Fruit fly (Drosophila melanogaster) whole organism, embryonic: Measurements from ENCODE around the gene CG18765.

Experiments used
- Ada2b ChIP-seq: fragments of 200-800 bp; sonication (Bioruptor generic); IDR thresholded peaks from 2 replicates; pipeline ENCODE4 v1.3.6; 2022; ENCODE audit warnings: missing biosample characterization, missing genetic modification characterization
- Aef1 ChIP-seq: fragments of 200-800 bp; sonication (Bioruptor generic); IDR thresholded peaks from 3 replicates; pipeline ENCODE4 v1.3.6; 2022; ENCODE audit warnings: missing biosample characterization, missing genetic modification characterization
- Atf6 ChIP-seq: fragments of 200-800 bp; sonication (Bioruptor generic); IDR thresholded peaks from 2 replicates; pipeline ENCODE4 v1.3.6; 2022; ENCODE audit warnings: missing biosample characterization, missing genetic modification characterization
- Blimp-1 ChIP-seq: fragments of 200-800 bp; sonication (Bioruptor generic); optimal IDR thresholded peaks from 3 replicates; lab custom pipeline; 2018; ENCODE audit warnings: missing biosample characterization, missing genetic modification characterization, mild to moderate bottlenecking, moderate library complexity, missing genetic modification reagents
- CG10366 ChIP-seq: fragments of 200-800 bp; sonication (Bioruptor generic); IDR thresholded peaks from 2 replicates; pipeline ENCODE4 v1.3.6; 2022; ENCODE audit warnings: missing biosample characterization, missing genetic modification characterization
- CG11504 ChIP-seq: fragments of 200-800 bp; sonication (Bioruptor generic); optimal IDR thresholded peaks from 3 replicates; lab custom pipeline; 2019; ENCODE audit warnings: missing biosample characterization, mild to moderate bottlenecking, missing genetic modification characterization, moderate library complexity
- CG1233 ChIP-seq: fragments of 200-800 bp; sonication (Bioruptor generic); optimal IDR thresholded peaks from 4 replicates; lab custom pipeline; 2018; ENCODE audit warnings: missing biosample characterization, mild to moderate bottlenecking, missing genetic modification characterization
- CG13296 ChIP-seq: fragments of 200-800 bp; sonication (Bioruptor generic); optimal IDR thresholded peaks from 3 replicates; lab custom pipeline; 2018; ENCODE audit warnings: missing biosample characterization, mild to moderate bottlenecking, missing genetic modification characterization
- CG14050 ChIP-seq: fragments of 200-800 bp; sonication (Bioruptor generic); IDR thresholded peaks from 3 replicates; pipeline ENCODE4 v1.3.6; 2022; ENCODE audit warnings: missing biosample characterization, missing genetic modification characterization
- CG15514 ChIP-seq: fragments of 200-800 bp; sonication (Bioruptor generic); optimal IDR thresholded peaks from 3 replicates; lab custom pipeline; 2017; ENCODE audit warnings: missing biosample characterization, missing genetic modification characterization, mild to moderate bottlenecking, moderate library complexity, missing genetic modification reagents
- CG30020 ChIP-seq: fragments of 200-800 bp; optimal IDR thresholded peaks from 2 replicates; lab custom pipeline; 2019; ENCODE audit warnings: missing biosample characterization, mild to moderate bottlenecking, missing genetic modification characterization, moderate library complexity
- CG3407 ChIP-seq: fragments of 200-800 bp; sonication (Bioruptor generic); optimal IDR thresholded peaks from 2 replicates; lab custom pipeline; 2018; ENCODE audit warnings: missing biosample characterization, mild to moderate bottlenecking, missing genetic modification characterization
- CG4424 ChIP-seq: fragments of 200-800 bp; sonication (Bioruptor generic); optimal IDR thresholded peaks from 3 replicates; lab custom pipeline; 2016; ENCODE audit warnings: missing biosample characterization, missing genetic modification characterization
- CG4820 ChIP-seq: fragments of 200-800 bp; sonication (Bioruptor generic); optimal IDR thresholded peaks from 3 replicates; lab custom pipeline; 2016; ENCODE audit warnings: missing biosample characterization, missing genetic modification characterization
- CG6854 ChIP-seq: fragments of 200-800 bp; sonication (Bioruptor generic); optimal IDR thresholded peaks from 3 replicates; lab custom pipeline; 2017; ENCODE audit warnings: missing biosample characterization, mild to moderate bottlenecking, missing genetic modification characterization
- CG8290 ChIP-seq, 3 experiments: fragments of 200-800 bp; sonication (Bioruptor generic); optimal IDR thresholded peaks; 2 replicates each; lab custom pipeline; 2016 to 2019; ENCODE audit warnings: missing biosample characterization in 3 of 3, missing genetic modification characterization in 3 of 3, mild to moderate bottlenecking in 2 of 3, moderate library complexity in 1 of 3
- CG8944 ChIP-seq: fragments of 200-800 bp; sonication (Bioruptor generic); optimal IDR thresholded peaks from 3 replicates; lab custom pipeline; 2016; ENCODE audit warnings: missing biosample characterization, missing genetic modification characterization
- CG9437 ChIP-seq: fragments of 200-800 bp; sonication (Bioruptor generic); optimal IDR thresholded peaks from 2 replicates; lab custom pipeline; 2018; ENCODE audit warnings: missing biosample characterization, mild to moderate bottlenecking, missing genetic modification characterization
- CG9727 ChIP-seq: fragments of 200-800 bp; sonication (Bioruptor generic); optimal IDR thresholded peaks from 3 replicates; lab custom pipeline; 2017; ENCODE audit warnings: missing biosample characterization, mild to moderate bottlenecking, missing genetic modification characterization
- Chrac-16 ChIP-seq: fragments of 200-800 bp; sonication (Bioruptor generic); optimal IDR thresholded peaks from 3 replicates; lab custom pipeline; 2016; ENCODE audit warnings: missing biosample characterization, missing genetic modification characterization
- D19A ChIP-seq: fragments of 200-800 bp; optimal IDR thresholded peaks from 3 replicates; lab custom pipeline; 2019; ENCODE audit warnings: missing biosample characterization, mild to moderate bottlenecking, missing genetic modification characterization, moderate library complexity
- Dek ChIP-seq: fragments of 200-800 bp; sonication (Bioruptor generic); optimal IDR thresholded peaks from 3 replicates; lab custom pipeline; 2019; ENCODE audit warnings: missing biosample characterization, mild to moderate bottlenecking, missing genetic modification characterization, moderate library complexity
- Drgx ChIP-seq: fragments of 200-800 bp; sonication (Bioruptor generic); IDR thresholded peaks from 2 replicates; pipeline ENCODE4 v1.3.6; 2022; ENCODE audit warnings: missing biosample characterization, missing genetic modification characterization
- E2f2 ChIP-seq: fragments of 200-800 bp; sonication (Bioruptor generic); IDR thresholded peaks from 2 replicates; pipeline ENCODE4 v1.3.6; 2022; ENCODE audit warnings: missing biosample characterization, missing genetic modification characterization
- Ets65A ChIP-seq: fragments of 200-800 bp; sonication (Bioruptor generic); peaks from one replicate; lab custom pipeline; 2016; ENCODE audit warnings: missing biosample characterization, missing genetic modification characterization
- Fer1 ChIP-seq: fragments of 200-800 bp; sonication (Bioruptor generic); optimal IDR thresholded peaks from 2 replicates; lab custom pipeline; 2017; ENCODE audit warnings: missing biosample characterization, mild to moderate bottlenecking, missing genetic modification characterization
- HLH3B ChIP-seq: fragments of 200-800 bp; sonication (Bioruptor generic); IDR thresholded peaks from 2 replicates; pipeline ENCODE4 v1.3.6; 2022; ENCODE audit warnings: missing biosample characterization, missing genetic modification characterization
- HmgZ ChIP-seq: fragments of 200-800 bp; sonication (Bioruptor generic); optimal IDR thresholded peaks from 2 replicates; lab custom pipeline; 2018; ENCODE audit warnings: missing biosample characterization, mild to moderate bottlenecking, missing genetic modification characterization
- Nf-YB ChIP-seq: fragments of 200-800 bp; sonication (Bioruptor generic); optimal IDR thresholded peaks from 3 replicates; lab custom pipeline; 2019; ENCODE audit warnings: missing biosample characterization, mild to moderate bottlenecking, missing genetic modification characterization, moderate library complexity
- Ptx1 ChIP-seq: fragments of 200-800 bp; sonication (Bioruptor generic); IDR thresholded peaks from 2 replicates; pipeline ENCODE4 v1.3.6; 2022; ENCODE audit warnings: missing biosample characterization, missing genetic modification characterization
- Ssrp ChIP-seq: fragments of 200-800 bp; sonication (Bioruptor generic); optimal IDR thresholded peaks from 2 replicates; lab custom pipeline; 2018; ENCODE audit warnings: missing biosample characterization, mild to moderate bottlenecking, missing genetic modification characterization, moderate library complexity
- br ChIP-seq: fragments of >200 bp; optimal IDR thresholded peaks from 2 replicates; lab custom pipeline; 2017
- chif ChIP-seq, 2 experiments: fragments of 200-800 bp; sonication (Bioruptor generic); optimal IDR thresholded peaks; 3 replicates each; lab custom pipeline; 2016; ENCODE audit warnings: missing biosample characterization in 2 of 2, missing genetic modification characterization in 2 of 2
- dysf ChIP-seq: fragments of 200-800 bp; sonication (Bioruptor generic); IDR thresholded peaks from 3 replicates; pipeline ENCODE4 v1.3.6; 2022; ENCODE audit warnings: missing biosample characterization, missing genetic modification characterization
- fd96Cb ChIP-seq: fragments of 200-800 bp; sonication (Bioruptor generic); optimal IDR thresholded peaks from 2 replicates; lab custom pipeline; 2018; ENCODE audit warnings: missing biosample characterization, mild to moderate bottlenecking, missing genetic modification characterization, moderate library complexity
- grau ChIP-seq: fragments of 200-800 bp; optimal IDR thresholded peaks from 3 replicates; lab custom pipeline; 2019; ENCODE audit warnings: missing biosample characterization, mild to moderate bottlenecking, missing genetic modification characterization, moderate library complexity
- hbn ChIP-seq: fragments of 200-800 bp; sonication (Bioruptor generic); IDR thresholded peaks from 2 replicates; pipeline ENCODE4 v1.3.6; 2022; ENCODE audit warnings: missing biosample characterization, missing genetic modification characterization; ENCODE audit not compliant: partially characterized antibody
- ken ChIP-seq: fragments of 200-800 bp; sonication (Bioruptor generic); IDR thresholded peaks from 3 replicates; pipeline ENCODE4 v1.3.6; 2022; ENCODE audit warnings: missing biosample characterization, missing genetic modification characterization
- lmd ChIP-seq: fragments of 200-800 bp; sonication (Bioruptor generic); IDR thresholded peaks from 2 replicates; pipeline ENCODE4 v1.3.6; 2022; ENCODE audit warnings: missing biosample characterization, missing genetic modification characterization
- nau ChIP-seq: fragments of 200-800 bp; sonication (Bioruptor generic); optimal IDR thresholded peaks from 3 replicates; lab custom pipeline; 2017; ENCODE audit warnings: missing biosample characterization, mild to moderate bottlenecking, missing genetic modification characterization, missing genetic modification reagents
- pan ChIP-seq, 4 experiments: fragments of >200 bp in 3 of 4; fragments of 200-800 bp in 1 of 4; sonication (Bioruptor generic) in 1 of 4; optimal IDR thresholded peaks in 3 of 4; IDR thresholded peaks in 1 of 4; 2 replicates each; pipeline versions ENCODE4 v1.3.6 to Lab custom; 2017 to 2022; ENCODE audit warnings: missing biosample characterization in 2 of 4, missing genetic modification characterization in 2 of 4, mixed read lengths in 1 of 4
- schlank ChIP-seq: fragments of 200-800 bp; sonication (Bioruptor generic); optimal IDR thresholded peaks from 2 replicates; lab custom pipeline; 2018; ENCODE audit warnings: missing biosample characterization, mild to moderate bottlenecking, missing genetic modification characterization
- slbo ChIP-seq: fragments of 200-800 bp; sonication (Bioruptor generic); IDR thresholded peaks from 2 replicates; pipeline ENCODE4 v1.3.6; 2022; ENCODE audit warnings: missing biosample characterization, missing genetic modification characterization
- so ChIP-seq: fragments of 200-800 bp; sonication (Bioruptor generic); IDR thresholded peaks from 3 replicates; pipeline ENCODE4 v1.3.6; 2022; ENCODE audit warnings: missing biosample characterization, missing genetic modification characterization
- sob ChIP-seq: fragments of 200-800 bp; sonication (Bioruptor generic); IDR thresholded peaks from 2 replicates; pipeline ENCODE4 v1.3.6; 2022; ENCODE audit warnings: missing biosample characterization, missing genetic modification characterization
- sqz ChIP-seq: fragments of 200-800 bp; sonication (Bioruptor generic); optimal IDR thresholded peaks from 3 replicates; lab custom pipeline; 2018; ENCODE audit warnings: missing biosample characterization, mild to moderate bottlenecking, missing genetic modification characterization
- sr ChIP-seq: fragments of 200-800 bp; sonication (Bioruptor generic); IDR thresholded peaks from 3 replicates; pipeline ENCODE4 v1.3.6; 2022; ENCODE audit warnings: missing biosample characterization, missing genetic modification characterization
- ssp ChIP-seq: fragments of 200-800 bp; sonication (Bioruptor generic); IDR thresholded peaks from 2 replicates; pipeline ENCODE4 v1.3.6; 2022; ENCODE audit warnings: missing biosample characterization, missing genetic modification characterization
- sug ChIP-seq: fragments of 200-800 bp; optimal IDR thresholded peaks from 2 replicates; lab custom pipeline; 2019; ENCODE audit warnings: missing biosample characterization, mild to moderate bottlenecking, missing genetic modification characterization, moderate library complexity
- zfh2 ChIP-seq: fragments of 200-800 bp; sonication (Bioruptor generic); optimal IDR thresholded peaks from 2 replicates; lab custom pipeline; 2016; ENCODE audit warnings: missing biosample characterization, missing genetic modification characterization

Gene CG18765

dm6 chr3R:11661712-11662111 lies 29.9 kb downstream of the CG18765 start (continued):
- TF ChIP-seq CG4424 (no peak), CG9727 (GFP tag; lab: Kevin White, UChicago) (peak; percentile 8), CG14050 (GFP tag; lab: Robert Waterston, UW) (peak; percentile 52; the same call in 2 of the 3 replicates), sr (GFP tag; lab: Robert Waterston, UW) (0 out of 3 replicates have a peak, but pooled peaks have one; percentile 4), Ets65A (GFP tag; lab: Kevin White, UChicago) (peak; percentile 56), CG10366 (GFP tag; lab: Robert Waterston, UW) (peak; percentile 29; the same call in 1 of the 2 replicates), HLH3B (GFP tag; lab: Robert Waterston, UW) (peak; percentile 55), sug (tag; lab: Kevin White, UChicago) (peak; percentile 11), Ptx1 (GFP tag; lab: Robert Waterston, UW) (peak; percentile 60), schlank (no peak), CG9437 (GFP tag; lab: Kevin White, UChicago) (no peak), E2f2 (peak; percentile 21; the same call in 1 of the 2 replicates), dysf (GFP tag; lab: Robert Waterston, UW) (peak; percentile 70), ken (no peak), fd96Cb (tag; lab: Kevin White, UChicago) (peak; percentile 47), Ssrp (tag; lab: Kevin White, UChicago) (peak; percentile 47), Nf-YB (GFP tag; lab: Kevin White, UChicago) (peak; percentile 14), so (GFP tag; lab: Robert Waterston, UW) (peak; percentile 50; the same call in 1 of the 3 replicates), CG4820 (peak; percentile 30), sob (GFP tag; lab: Robert Waterston, UW) (peak; percentile 58; the same call in 1 of the 2 replicates), Ada2b (GFP tag; lab: Robert Waterston, UW) (peak; percentile 63), ssp (GFP tag; lab: Robert Waterston, UW) (0 out of 2 replicates have a peak, but pooled peaks have one; percentile 21), Dek (tag; lab: Kevin White, UChicago) (peak; percentile 38), CG6854 (GFP tag; lab: Kevin White, UChicago) (no peak), CG3407 (GFP tag; lab: Kevin White, UChicago) (peak; percentile 14), D19A (tag; lab: Kevin White, UChicago) (peak; percentile 23), hbn (GFP tag; lab: Robert Waterston, UW) (no peak), CG1233 (GFP tag; lab: Kevin White, UChicago) (peak; percentile 24), slbo (GFP tag; lab: Robert Waterston, UW) (peak; percentile 21; the same call in 1 of the 2 replicates), CG11504 (tag; lab: Kevin White, UChicago) (peak; percentile 79), Aef1 (0 out of 3 replicates have a peak, but pooled peaks have one; percentile 33), grau (tag; lab: Kevin White, UChicago) (peak; percentile 60), lmd (GFP tag; lab: Robert Waterston, UW) (peak; percentile 40), Drgx (peak; percentile 73), Chrac-16 (GFP tag; lab: Kevin White, UChicago) (peak; percentile 7), CG8944 (GFP tag; lab: Kevin White, UChicago) (no peak), Blimp-1 (GFP tag; lab: Kevin White, UChicago) (no peak), CG30020 (tag; lab: Kevin White, UChicago) (no peak), br (lab: Kevin White, UChicago) (no peak), nau (GFP tag; lab: Kevin White, UChicago) (peak; percentile 27), pan (optimal IDR thresholded peaks at IDR 0.05; lab: Kevin White, UChicago) (no peak), pan (GFP tag; optimal IDR thresholded peaks at IDR 0.05 in 1 of 2, IDR thresholded peaks at IDR 0.05 in 1 of 2) (peak in 1 of 2 experiments; percentile 53), HmgZ (tag; lab: Kevin White, UChicago) (peak; percentile 38), zfh2 (GFP tag; lab: Kevin White, UChicago) (no peak), CG8290 (GFP tag; optimal IDR thresholded peaks at IDR 0.05; lab: Kevin White, UChicago) (no peak), CG8290 (tag; optimal IDR thresholded peaks at IDR 0.05; lab: Kevin White, UChicago) (peak in 1 of 2 experiments; percentile 57), CG13296 (GFP tag; lab: Kevin White, UChicago) (peak; percentile 51), chif (GFP tag; optimal IDR thresholded peaks at IDR 0.05; lab: Kevin White, UChicago) (peak in 1 of 2 experiments; percentile 21), CG15514 (GFP tag; lab: Kevin White, UChicago) (peak; percentile 28), Atf6 (peak; percentile 60; the same call in 1 of the 2 replicates), Fer1 (peak; percentile 70), sqz (GFP tag; lab: Kevin White, UChicago) (peak; percentile 3)
